Fruit fly (Drosophila melanogaster): ENCODE results near the gene G9a.
A peak's percentile ranks its signal among the peaks of the same experiment; 100 is the strongest.

The G9a gene

DNA sequence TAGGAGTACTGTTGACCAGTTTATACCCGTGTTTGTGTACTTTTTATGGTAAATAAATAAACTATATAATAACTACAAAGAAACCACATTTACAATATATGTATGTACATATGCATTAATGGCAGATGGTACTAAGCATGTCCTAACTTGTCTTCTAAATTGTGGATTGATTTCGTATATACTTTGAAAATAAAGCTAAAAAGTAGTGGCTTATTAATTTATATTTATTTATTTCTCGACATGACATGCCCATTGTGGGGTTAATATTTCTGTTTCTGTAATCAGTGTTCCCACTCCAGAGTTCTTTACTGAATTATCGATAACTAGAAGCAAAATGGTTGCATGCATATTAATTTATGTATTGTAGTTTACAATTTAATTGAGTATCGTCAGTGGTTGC, 9.6 kb downstream of the G9a start, which contains the start of gene cin (continued):
- TF ChIP-seq Atf6 (GFP tag; IDR thresholded peaks at IDR 0.05), result peak; percentile 26; the same call in 1 of the 2 replicates
- TF ChIP-seq MESR4 (GFP tag; optimal IDR thresholded peaks at IDR 0.05), result no peak
- TF ChIP-seq corto (GFP tag; optimal IDR thresholded peaks at IDR 0.05), result no peak
- no peak for TF ChIP-seq gfzf (GFP tag; optimal IDR thresholded peaks at IDR 0.05)
- TF ChIP-seq Ets97D (GFP tag; optimal IDR thresholded peaks at IDR 0.05), result no peak
- TF ChIP-seq CG8359 (GFP tag; optimal IDR thresholded peaks at IDR 0.05; ENCODE audit: borderline replicate concordance), result no peak
- no peak for TF ChIP-seq MTF-1 (GFP tag; optimal IDR thresholded peaks at IDR 0.05; ENCODE audit: borderline replicate concordance)
- no peak for TF ChIP-seq CG16779 (GFP tag; IDR thresholded peaks at IDR 0.05)
- no peak for TF ChIP-seq yki (optimal IDR thresholded peaks at IDR 0.05)
- TF ChIP-seq chn (GFP tag; optimal IDR thresholded peaks at IDR 0.05), result no peak
- no peak for TF ChIP-seq da (GFP tag; optimal IDR thresholded peaks at IDR 0.05)
- no peak for TF ChIP-seq Myb (GFP tag; optimal IDR thresholded peaks at IDR 0.05)
- no peak for TF ChIP-seq CG33213 (GFP tag; optimal IDR thresholded peaks at IDR 0.05)
- no peak for TF ChIP-seq eyg (GFP tag; optimal IDR thresholded peaks at IDR 0.05)
- TF ChIP-seq bowl (GFP tag; IDR thresholded peaks at IDR 0.05), result no peak
- TF ChIP-seq CG10274 (GFP tag; optimal IDR thresholded peaks at IDR 0.05), result no peak
- no peak for TF ChIP-seq slou (GFP tag; optimal IDR thresholded peaks at IDR 0.05)
- no peak for TF ChIP-seq toy (GFP tag; IDR thresholded peaks at IDR 0.05)
- no peak for TF ChIP-seq CG8478 (optimal IDR thresholded peaks at IDR 0.05)
- no peak for TF ChIP-seq zfh1 (GFP tag; IDR thresholded peaks at IDR 0.05)
- no peak for TF ChIP-seq CG14667 (GFP tag; IDR thresholded peaks at IDR 0.05)
- TF ChIP-seq Aef1 (GFP tag; IDR thresholded peaks at IDR 0.05), result no peak
- peak; percentile 13 for TF ChIP-seq CG33557 (GFP tag; optimal IDR thresholded peaks at IDR 0.05)
- TF ChIP-seq gsb-n (tag; optimal IDR thresholded peaks at IDR 0.05), result no peak
- TF ChIP-seq klu (GFP tag; IDR thresholded peaks at IDR 0.05), result no peak
- TF ChIP-seq CG6272 (GFP tag; IDR thresholded peaks at IDR 0.05), result no peak
- TF ChIP-seq CHES-1-like (GFP tag; optimal IDR thresholded peaks at IDR 0.05), result no peak
- TF ChIP-seq zfh2 (GFP tag; optimal IDR thresholded peaks at IDR 0.05), result peak; percentile 1
- no peak for TF ChIP-seq Oaz (GFP tag; IDR thresholded peaks at IDR 0.05)
- no peak for TF ChIP-seq Adf1 (GFP tag; IDR thresholded peaks at IDR 0.05)
- TF ChIP-seq tx (GFP tag; optimal IDR thresholded peaks at IDR 0.05), result no peak
- TF ChIP-seq HmgD (GFP tag; optimal IDR thresholded peaks at IDR 0.05), result no peak
- TF ChIP-seq CG13775 (GFP tag; optimal IDR thresholded peaks at IDR 0.05), result peak; percentile 39
- TF ChIP-seq ttk (GFP tag; IDR thresholded peaks at IDR 0.05), result no peak
- no peak for TF ChIP-seq fru (optimal IDR thresholded peaks at IDR 0.05)
- peak; percentile 75 for TF ChIP-seq Med (GFP tag)
- TF ChIP-seq CkIIα-i1 (GFP tag; IDR thresholded peaks at IDR 0.05), result no peak
- no peak for TF ChIP-seq wek (GFP tag; optimal IDR thresholded peaks at IDR 0.05)
- no peak for TF ChIP-seq Rx (GFP tag; IDR thresholded peaks at IDR 0.05)
- peak; percentile 12 for TF ChIP-seq CG12299 (tag; optimal IDR thresholded peaks at IDR 0.05)
- no peak for TF ChIP-seq CG11398 (GFP tag; optimal IDR thresholded peaks at IDR 0.05)
- TF ChIP-seq aop (GFP tag; IDR thresholded peaks at IDR 0.05), result no peak
- TF ChIP-seq CG8388 (GFP tag; optimal IDR thresholded peaks at IDR 0.05), result peak; percentile 25
- TF ChIP-seq CG17612 (GFP tag; IDR thresholded peaks at IDR 0.05), result no peak
- TF ChIP-seq pnt (GFP tag; optimal IDR thresholded peaks at IDR 0.05), result no peak
- TF ChIP-seq CG4328 (GFP tag; optimal IDR thresholded peaks at IDR 0.05), result no peak
- TF ChIP-seq CG34422 (GFP tag; IDR thresholded peaks at IDR 0.05), result no peak
- no peak for TF ChIP-seq ATbp (GFP tag; optimal IDR thresholded peaks at IDR 0.05)
- peak; percentile 19 for TF ChIP-seq BtbVII (GFP tag; optimal IDR thresholded peaks at IDR 0.05)
- TF ChIP-seq CG1529 (GFP tag; optimal IDR thresholded peaks at IDR 0.05), result no peak
- peak; percentile 21 for TF ChIP-seq CG15696 (tag; optimal IDR thresholded peaks at IDR 0.05)
- TF ChIP-seq schlank (tag; optimal IDR thresholded peaks at IDR 0.05), result no peak
- TF ChIP-seq nerfin-2 (GFP tag; IDR thresholded peaks at IDR 0.05; ENCODE audit: partially characterized antibody), result no peak
- TF ChIP-seq CG9215 (GFP tag; IDR thresholded peaks at IDR 0.05), result no peak
